Worm (Caenorhabditis elegans) whole organism, L3 larva: ENCODE data around the gene msp-40.

Experiments
- ZK546.5 ChIP-seq: sonication (generic microtip); optimal IDR thresholded peaks from 2 replicates; lab custom pipeline; 2017; ENCODE audit warnings: missing biosample characterization, missing genetic modification characterization
- daf-12 ChIP-seq: fragments of 150-350 bp; optimal IDR thresholded peaks from 2 replicates; lab custom pipeline; 2014; ENCODE audit warnings: missing biosample characterization, missing genetic modification reagents, missing genetic modification characterization
- elt-1 ChIP-seq: fragments of 150-350 bp; optimal IDR thresholded peaks from 2 replicates; lab custom pipeline; 2014; ENCODE audit warnings: missing biosample characterization, missing genetic modification characterization
- elt-3 ChIP-seq, 3 experiments: fragments of 150-350 bp in 1 of 3; sonication (generic microtip) in 2 of 3; optimal IDR thresholded peaks; 2 replicates in 2 of 3; 4 replicates in 1 of 3; lab custom pipeline; 2014 to 2017; ENCODE audit warnings: missing biosample characterization in 3 of 3, missing genetic modification characterization in 3 of 3
- fkh-10 ChIP-seq: sonication (generic microtip); optimal IDR thresholded peaks from 2 replicates; lab custom pipeline; 2017; ENCODE audit warnings: missing biosample characterization, missing genetic modification reagents, missing genetic modification characterization
- nhr-237 ChIP-seq: fragments of 150-350 bp; optimal IDR thresholded peaks from 2 replicates; lab custom pipeline; 2014; ENCODE audit warnings: missing biosample characterization, missing genetic modification characterization
- nhr-28 ChIP-seq: fragments of 150-350 bp; optimal IDR thresholded peaks from 2 replicates; lab custom pipeline; 2014; ENCODE audit warnings: missing biosample characterization, missing genetic modification characterization
- nhr-43 ChIP-seq: sonication (generic microtip); optimal IDR thresholded peaks from 2 replicates; lab custom pipeline; 2016; ENCODE audit warnings: mild to moderate bottlenecking, missing genetic modification characterization, missing compliant biosample characterization; ENCODE audit not compliant: poor library complexity, severe bottlenecking
- pha-4 ChIP-seq: fragments of 150-350 bp; optimal IDR thresholded peaks from 2 replicates; lab custom pipeline; 2014; ENCODE audit warnings: missing biosample characterization, missing genetic modification reagents, missing genetic modification characterization
- sea-2 ChIP-seq: fragments of 150-350 bp; sonication (generic microtip); optimal IDR thresholded peaks from 4 replicates; lab custom pipeline; 2014; ENCODE audit warnings: missing biosample characterization, missing genetic modification reagents, missing genetic modification characterization
- snpc-4 ChIP-seq: fragments of 150-350 bp; optimal IDR thresholded peaks from 2 replicates; lab custom pipeline; 2014; ENCODE audit warnings: missing biosample characterization, missing genetic modification characterization

DNA sequence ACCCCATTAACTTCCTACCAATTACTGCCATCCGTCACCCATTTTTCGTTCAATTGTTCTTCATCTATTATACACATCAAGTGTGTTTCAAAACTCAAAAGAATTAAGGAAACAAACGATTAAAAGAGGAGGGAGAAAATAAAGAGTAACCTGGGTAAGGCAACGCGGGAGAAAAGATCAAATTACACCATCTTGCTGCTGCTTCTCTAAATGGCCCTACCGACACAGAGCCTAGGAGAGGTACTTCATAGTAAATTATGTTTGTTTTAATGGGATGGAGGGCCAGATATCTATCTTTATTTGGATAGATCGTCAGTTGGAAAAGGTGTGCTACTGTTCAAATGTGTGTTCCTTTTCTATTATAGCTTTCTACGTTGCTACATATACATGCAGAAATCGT, 9.9 kb upstream of the msp-40 start:
- TF ChIP-seq sea-2 (GFP tag; lab: Kevin White, UChicago) (no peak), daf-12 (tag; lab: Kevin White, UChicago) (no peak), nhr-237 (no peak), nhr-28 (no peak), elt-3 (tag; optimal IDR thresholded peaks at IDR 0.05; lab: Kevin White, UChicago) (no peak), ZK546.5 (tag; lab: Kevin White, UChicago) (no peak), snpc-4 (tag; lab: Kevin White, UChicago) (no peak), nhr-43 (tag; lab: Kevin White, UChicago) (no peak), fkh-10 (GFP tag; lab: Kevin White, UChicago) (no peak), elt-1 (tag; lab: Kevin White, UChicago) (no peak), pha-4 (no peak)
